Fruit fly (Drosophila melanogaster): ENCODE data around the gene CG33080.

CG33080 gene

dm6 chrX:5689417-5690215 lies 28.0 kb downstream of the CG33080 start, which contains the start of the genes PGAP1 and cv (continued):
- TF ChIP-seq CG15479 (GFP tag; optimal IDR thresholded peaks at IDR 0.05) (peak; percentile 81), fd96Cb (tag; optimal IDR thresholded peaks at IDR 0.05) (no peak), CG3838 (GFP tag; optimal IDR thresholded peaks at IDR 0.05) (no peak), CG1233 (GFP tag; optimal IDR thresholded peaks at IDR 0.05) (no peak), Max (GFP tag; optimal IDR thresholded peaks at IDR 0.05) (no peak), Gug (GFP tag; IDR thresholded peaks at IDR 0.05) (no peak), CG1647 (GFP tag; optimal IDR thresholded peaks at IDR 0.05) (no peak), ewg (GFP tag; optimal IDR thresholded peaks at IDR 0.05) (no peak), CG3281 (GFP tag; optimal IDR thresholded peaks at IDR 0.05) (no peak), Myb (GFP tag; optimal IDR thresholded peaks at IDR 0.05) (no peak), sna (GFP tag; IDR thresholded peaks at IDR 0.05; ENCODE audit: partially characterized antibody) (peak; percentile 58; the same call in 1 of the 2 replicates), tap (tag; optimal IDR thresholded peaks at IDR 0.05) (no peak), Stat92E (GFP tag; optimal IDR thresholded peaks at IDR 0.05) (no peak), CG13894 (tag; optimal IDR thresholded peaks at IDR 0.05) (peak; percentile 89), wek (GFP tag; optimal IDR thresholded peaks at IDR 0.05) (no peak), CG1024 (GFP tag; IDR thresholded peaks at IDR 0.05) (no peak), zfh2 (GFP tag; optimal IDR thresholded peaks at IDR 0.05) (peak; percentile 17), NK7.1 (GFP tag; optimal IDR thresholded peaks at IDR 0.05) (no peak), CG2120 (GFP tag; optimal IDR thresholded peaks at IDR 0.05) (peak; percentile 63), Dp (GFP tag; optimal IDR thresholded peaks at IDR 0.05) (peak; percentile 15), Ada2b (GFP tag; IDR thresholded peaks at IDR 0.05) (no peak), gem (tag; optimal IDR thresholded peaks at IDR 0.05) (no peak), CG4707 (GFP tag; optimal IDR thresholded peaks at IDR 0.05) (no peak), gt (GFP tag; IDR thresholded peaks at IDR 0.05) (no peak), CG16815 (GFP tag; optimal IDR thresholded peaks at IDR 0.05) (no peak), CG4282 (GFP tag; optimal IDR thresholded peaks at IDR 0.05) (no peak), da (GFP tag; optimal IDR thresholded peaks at IDR 0.05) (no peak), CG4820 (GFP tag; optimal IDR thresholded peaks at IDR 0.05) (no peak), vvl (GFP tag; IDR thresholded peaks at IDR 0.05) (peak; percentile 41; the same call in 1 of the 2 replicates), CG4617 (GFP tag; optimal IDR thresholded peaks at IDR 0.05; ENCODE audit: borderline replicate concordance) (peak; percentile 26), sisA (GFP tag; IDR thresholded peaks at IDR 0.05) (no peak), Hsf (GFP tag; optimal IDR thresholded peaks at IDR 0.05) (peak; percentile 24), CG6791 (GFP tag; IDR thresholded peaks at IDR 0.05; ENCODE audit: partially characterized antibody) (peak; percentile 84), CG4360 (GFP tag; IDR thresholded peaks at IDR 0.05) (no peak), CG9797 (GFP tag; optimal IDR thresholded peaks at IDR 0.05) (no peak), MESR4 (GFP tag; optimal IDR thresholded peaks at IDR 0.05) (peak; percentile 20), wor (GFP tag; IDR thresholded peaks at IDR 0.05) (no peak), repo (GFP tag; optimal IDR thresholded peaks at IDR 0.05) (no peak), CG18599 (GFP tag; optimal IDR thresholded peaks at IDR 0.05) (no peak), ab (GFP tag; optimal IDR thresholded peaks at IDR 0.05) (no peak), CG8944 (GFP tag; optimal IDR thresholded peaks at IDR 0.05) (peak; percentile 3), pzg (GFP tag; optimal IDR thresholded peaks at IDR 0.05) (peak; percentile 42), CG7745 (tag; optimal IDR thresholded peaks at IDR 0.05) (no peak), nom (GFP tag; optimal IDR thresholded peaks at IDR 0.05) (no peak), CG4328 (GFP tag; optimal IDR thresholded peaks at IDR 0.05) (no peak), pb (GFP tag; optimal IDR thresholded peaks at IDR 0.05) (no peak), chn (GFP tag; optimal IDR thresholded peaks at IDR 0.05) (no peak), lola (GFP tag; optimal IDR thresholded peaks at IDR 0.05) (peak in 1 of 3 experiments; percentile 53), lilli (GFP tag; optimal IDR thresholded peaks at IDR 0.05) (peak; percentile 58)

Data from whole organism, embryonic.